Worm (Caenorhabditis elegans) whole organism, young adult: ENCODE results near the gene F35E12.9.

ENCODE experiments used
- D2030.7 ChIP-seq: fragments of 200-800 bp; sonication (Bioruptor generic); IDR thresholded peaks from 2 replicates; pipeline ENCODE4 v1.3.6; 2022; ENCODE audit warnings: missing genetic modification reagents, missing genetic modification characterization, missing compliant biosample characterization
- Y95B8A.8 ChIP-seq: fragments of 200-800 bp; sonication (Bioruptor generic); IDR thresholded peaks from 2 replicates; pipeline ENCODE4 v1.3.6; 2022; ENCODE audit warnings: missing genetic modification reagents, missing genetic modification characterization, missing compliant biosample characterization
- ama-1 ChIP-seq, 3 experiments: fragments of 150-350 bp in 1 of 3; sonication (generic microtip) in 2 of 3; optimal IDR thresholded peaks; 2 replicates each; lab custom pipeline; 2014 to 2018; ENCODE audit warnings: missing biosample characterization in 2 of 3, missing genetic modification characterization in 2 of 3, missing genetic modification reagents in 2 of 3
- attf-5 ChIP-seq: fragments of 200-800 bp; sonication (Bioruptor generic); optimal IDR thresholded peaks from 2 replicates; lab custom pipeline; 2018; ENCODE audit warnings: mild to moderate bottlenecking, missing genetic modification characterization, missing compliant biosample characterization
- bed-1 ChIP-seq: fragments of 200-800 bp; sonication (Bioruptor generic); IDR thresholded peaks from 2 replicates; pipeline ENCODE4 v1.3.6; 2022; ENCODE audit warnings: missing genetic modification reagents, missing genetic modification characterization, missing compliant biosample characterization
- dpl-1 ChIP-seq: fragments of 150-350 bp; optimal IDR thresholded peaks from 2 replicates; lab custom pipeline; 2014; ENCODE audit warnings: missing biosample characterization, missing genetic modification reagents, missing genetic modification characterization
- efl-1 ChIP-seq: fragments of 150-350 bp; optimal IDR thresholded peaks from 2 replicates; lab custom pipeline; 2014; ENCODE audit warnings: missing biosample characterization, missing genetic modification reagents, missing genetic modification characterization
- hmg-20 ChIP-seq: fragments of 200-800 bp; sonication (Bioruptor generic); IDR thresholded peaks from 2 replicates; pipeline ENCODE4 v1.3.6; 2022; ENCODE audit warnings: missing genetic modification reagents, missing genetic modification characterization, missing compliant biosample characterization
- nhr-179 ChIP-seq: sonication (generic microtip); optimal IDR thresholded peaks from 2 replicates; lab custom pipeline; 2016; ENCODE audit warnings: mild to moderate bottlenecking, missing genetic modification characterization, missing compliant biosample characterization
- zim-3 ChIP-seq: sonication (generic microtip); optimal IDR thresholded peaks from 2 replicates; lab custom pipeline; 2017; ENCODE audit warnings: mild to moderate bottlenecking, missing genetic modification characterization, moderate library complexity, missing compliant biosample characterization

ce11 chrV:13725574-13725973 is 19.4 kb downstream of the F35E12.9 start, which contains the start of gene fbxa-181:
- TF ChIP-seq ama-1 (optimal IDR thresholded peaks at IDR 0.05; lab: Kevin White, UChicago) (no peak), ama-1 (GFP tag; optimal IDR thresholded peaks at IDR 0.05; lab: Kevin White, UChicago) (no peak), efl-1 (GFP tag; lab: Kevin White, UChicago) (no peak), nhr-179 (tag; lab: Kevin White, UChicago) (no peak), zim-3 (tag; lab: Kevin White, UChicago) (no peak), attf-5 (GFP tag; lab: Kevin White, UChicago) (no peak), Y95B8A.8 (no peak), bed-1 (no peak), D2030.7 (no peak), dpl-1 (no peak), hmg-20 (GFP tag; lab: Robert Waterston, UW) (no peak)
